Worm (Caenorhabditis elegans): Measurements from ENCODE around the gene C04G6.11.

C04G6.11 gene

DNA sequence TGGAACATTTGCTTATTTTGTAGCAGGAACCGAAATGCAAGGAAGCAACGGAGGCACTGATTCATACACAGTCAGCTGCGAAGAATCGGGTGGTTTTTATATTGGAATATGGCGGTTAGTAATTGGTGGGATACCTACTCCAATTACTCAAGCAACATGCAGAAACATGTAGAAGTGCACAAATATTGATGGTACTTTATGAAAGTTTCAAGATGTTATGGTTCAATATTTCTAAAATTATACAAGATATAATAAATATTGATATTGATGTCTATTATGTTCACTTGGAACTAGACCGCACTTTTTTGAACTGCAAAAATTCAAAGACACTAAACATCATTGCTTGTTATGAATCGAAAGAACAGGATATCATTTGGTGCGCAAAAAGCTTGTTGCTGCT lies 9.7 kb downstream of the C04G6.11 start, which contains the start of gene C04G6.13:
TSS of gene C04G6.13 (plus strand) at position 301 of the 400 bp plus-strand sequence.
- TF ChIP-seq klf-2 (GFP tag; conservative IDR thresholded peaks at IDR 0.05) = no peak

DNA sequence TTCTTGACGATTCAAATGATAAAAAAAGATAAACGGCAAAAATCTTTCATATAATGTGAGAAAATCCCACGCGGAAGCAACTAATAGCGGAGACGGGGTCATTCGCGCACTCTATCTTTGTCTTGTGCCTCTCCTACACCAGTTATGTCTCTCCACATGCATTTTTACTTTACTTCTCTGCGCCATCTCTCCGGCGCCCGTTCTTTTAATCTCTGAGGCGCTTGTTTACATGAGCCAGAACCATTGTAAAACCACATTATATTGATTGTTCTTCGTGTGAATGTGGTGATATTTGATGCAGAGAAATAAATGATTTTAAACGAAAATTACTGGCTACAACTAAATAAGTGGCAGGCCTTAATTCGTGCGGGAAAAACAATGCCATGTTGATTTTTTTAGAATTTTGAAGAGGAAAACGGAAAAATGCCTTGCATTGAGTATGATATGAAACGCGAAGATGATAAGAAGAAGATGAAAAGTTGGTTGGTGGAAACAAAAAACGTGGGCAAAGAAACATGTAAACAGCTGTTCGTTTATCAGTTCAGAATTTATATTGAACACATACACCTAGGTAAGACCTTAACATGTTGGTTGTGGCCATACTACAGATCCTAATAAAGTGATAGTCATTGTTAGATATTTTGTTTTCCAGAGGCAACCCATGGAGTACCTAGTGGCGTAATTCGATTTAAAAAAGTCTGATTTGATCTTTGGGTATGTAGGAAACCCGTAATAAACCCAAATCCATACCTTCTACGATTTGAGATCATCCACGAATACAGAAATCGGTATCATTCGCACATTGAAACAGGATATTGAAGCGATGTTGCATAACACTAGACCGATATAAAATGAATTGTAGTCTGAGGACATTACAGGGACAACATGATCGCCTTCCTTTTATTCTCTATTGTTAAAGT lies 11.0 kb downstream of the C04G6.11 start, which contains the start of gene C04G6.2:
TSS of gene C04G6.2 (plus strand) at position 870 of the 920 bp plus-strand sequence.
- TF ChIP-seq cog-1 (tag; optimal IDR thresholded peaks at IDR 0.05) (peak; percentile 82), ztf-29 (GFP tag; IDR thresholded peaks at IDR 0.05) (no peak), ref-1 (GFP tag; conservative IDR thresholded peaks at IDR 0.05) (no peak)

DNA sequence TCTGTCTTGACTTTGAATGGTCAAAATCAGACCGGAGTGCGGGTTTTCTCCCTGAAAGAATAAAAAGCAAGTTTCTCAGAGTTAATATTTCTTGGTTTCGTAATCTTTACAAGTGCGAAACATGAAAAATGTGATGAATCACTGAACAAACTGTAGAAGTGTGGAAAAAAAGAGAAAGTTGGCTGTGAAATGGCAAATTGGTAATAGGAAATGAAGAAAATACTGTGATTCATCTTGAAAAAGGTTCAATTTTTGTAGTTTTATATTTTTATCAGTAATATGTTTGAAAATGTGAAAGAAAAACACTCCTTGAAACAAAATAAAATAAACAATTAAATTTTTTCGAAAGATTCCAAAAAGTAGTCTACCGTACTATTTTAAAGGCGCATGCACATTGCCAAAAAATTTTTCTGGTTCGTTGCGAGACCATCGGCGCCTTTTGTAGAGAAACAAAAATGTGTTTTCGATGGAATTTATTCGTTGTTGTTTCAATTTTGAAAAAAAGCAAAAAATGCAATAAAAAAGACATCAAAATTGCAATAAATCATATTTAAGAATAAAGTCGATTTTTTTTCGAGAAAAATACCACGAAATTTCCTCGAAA lies 11.9 kb downstream of the C04G6.11 start, which contains the start of gene pld-1:
TSS of gene pld-1 (minus strand) at position 51 of the 604 bp plus-strand sequence.
- TF ChIP-seq ref-1 (GFP tag; conservative IDR thresholded peaks at IDR 0.05) (no peak), T22C8.4 (GFP tag; IDR thresholded peaks at IDR 0.05) (no peak), flt-1 (GFP tag; IDR thresholded peaks at IDR 0.05) (no peak), tab-1 (GFP tag; IDR thresholded peaks at IDR 0.05) (no peak), ztf-29 (GFP tag; IDR thresholded peaks at IDR 0.05) (no peak), klf-2 (GFP tag; conservative IDR thresholded peaks at IDR 0.05) (no peak), med-1 (GFP tag; optimal IDR thresholded peaks at IDR 0.05; ENCODE audit: insufficient read depth) (no peak), cog-1 (tag; optimal IDR thresholded peaks at IDR 0.05) (no peak), ztf-23 (GFP tag; IDR thresholded peaks at IDR 0.05) (no peak)

DNA sequence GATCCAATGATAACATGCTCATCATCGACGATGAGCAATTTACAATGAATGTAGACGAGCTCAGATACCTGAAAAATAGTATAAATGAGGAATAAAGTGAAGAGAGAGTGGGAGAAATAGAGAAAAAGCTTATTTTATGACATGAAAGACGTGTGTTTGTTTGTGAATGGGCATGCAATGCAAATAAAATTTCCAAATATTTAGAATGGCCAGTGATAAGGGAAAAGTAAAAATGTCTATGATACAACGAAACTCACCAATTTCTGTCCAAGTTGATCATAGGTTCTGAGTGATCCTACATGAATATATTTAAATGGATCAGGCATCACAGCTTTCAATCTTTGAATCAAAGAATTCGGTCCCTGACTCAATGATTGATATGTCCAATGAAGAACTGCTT lies 17.5 kb downstream of the C04G6.11 start:
- TF ChIP-seq med-1 (GFP tag; optimal IDR thresholded peaks at IDR 0.05; ENCODE audit: insufficient read depth) (no peak), klf-2 (GFP tag; conservative IDR thresholded peaks at IDR 0.05) (no peak), ref-1 (GFP tag; conservative IDR thresholded peaks at IDR 0.05) (no peak), flt-1 (GFP tag; IDR thresholded peaks at IDR 0.05) (no peak), cog-1 (tag; optimal IDR thresholded peaks at IDR 0.05) (no peak), tab-1 (GFP tag; IDR thresholded peaks at IDR 0.05) (no peak), ztf-29 (GFP tag; IDR thresholded peaks at IDR 0.05) (no peak), ztf-23 (GFP tag; IDR thresholded peaks at IDR 0.05) (no peak), T22C8.4 (GFP tag; IDR thresholded peaks at IDR 0.05) (no peak)

DNA sequence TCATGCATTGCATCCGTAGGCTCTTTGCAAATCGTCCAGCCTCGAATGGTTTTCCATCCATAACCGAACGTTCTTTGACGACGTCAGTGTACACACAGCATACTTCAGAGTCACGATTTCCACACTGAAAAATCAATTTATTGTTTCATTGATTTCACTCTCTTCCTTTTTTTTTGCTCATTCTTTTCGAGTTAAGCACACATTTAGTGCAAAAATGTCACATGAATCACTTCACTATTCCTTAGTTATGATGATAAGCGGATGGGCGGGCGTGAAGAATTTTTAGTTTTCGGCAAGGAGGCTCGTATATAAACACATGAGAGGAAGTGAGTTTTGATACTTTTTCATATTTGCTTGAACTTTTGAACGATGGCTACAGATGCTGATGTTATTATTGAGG lies 18.2 kb downstream of the C04G6.11 start, which contains the start of gene txt-9:
TSS of gene txt-9 (plus strand) at position 336 of the 400 bp plus-strand sequence.
- no peak for TF ChIP-seq klf-2 (GFP tag; conservative IDR thresholded peaks at IDR 0.05)
- TF ChIP-seq flt-1 (GFP tag; IDR thresholded peaks at IDR 0.05) = no peak
- no peak for TF ChIP-seq T22C8.4 (GFP tag; IDR thresholded peaks at IDR 0.05)
- no peak for TF ChIP-seq ztf-29 (GFP tag; IDR thresholded peaks at IDR 0.05)
- TF ChIP-seq cog-1 (tag; optimal IDR thresholded peaks at IDR 0.05) = no peak
- TF ChIP-seq ref-1 (GFP tag; conservative IDR thresholded peaks at IDR 0.05) = no peak
- no peak for TF ChIP-seq tab-1 (GFP tag; IDR thresholded peaks at IDR 0.05)
- TF ChIP-seq ztf-23 (GFP tag; IDR thresholded peaks at IDR 0.05) = no peak
- no peak for TF ChIP-seq med-1 (GFP tag; optimal IDR thresholded peaks at IDR 0.05; ENCODE audit: insufficient read depth)

DNA sequence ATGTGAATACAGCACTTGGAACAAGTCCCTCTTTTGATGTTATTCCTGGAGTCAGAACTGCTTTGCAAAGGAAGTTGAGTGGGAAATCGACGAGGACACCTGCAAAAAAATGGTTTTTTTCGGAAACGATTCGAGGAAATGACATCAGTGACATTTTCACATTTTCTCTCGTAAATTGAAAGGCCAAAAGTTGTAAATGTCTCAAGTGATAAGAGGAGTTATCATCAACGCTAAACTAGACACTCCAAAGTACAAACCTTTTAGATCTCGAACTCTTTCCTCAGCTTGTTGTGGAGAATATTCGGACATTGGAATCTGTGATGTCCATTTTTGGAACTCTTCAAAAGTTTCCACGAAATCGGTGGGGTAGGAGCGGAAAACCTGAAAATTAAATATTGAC lies 19.4 kb downstream of the C04G6.11 start:
- TF ChIP-seq klf-2 (GFP tag; conservative IDR thresholded peaks at IDR 0.05) (no peak), T22C8.4 (GFP tag; IDR thresholded peaks at IDR 0.05) (no peak), flt-1 (GFP tag; IDR thresholded peaks at IDR 0.05) (no peak), ztf-29 (GFP tag; IDR thresholded peaks at IDR 0.05) (no peak), cog-1 (tag; optimal IDR thresholded peaks at IDR 0.05) (no peak), med-1 (GFP tag; optimal IDR thresholded peaks at IDR 0.05; ENCODE audit: insufficient read depth) (no peak), tab-1 (GFP tag; IDR thresholded peaks at IDR 0.05) (no peak), ref-1 (GFP tag; conservative IDR thresholded peaks at IDR 0.05) (no peak), ztf-23 (GFP tag; IDR thresholded peaks at IDR 0.05) (no peak)

DNA sequence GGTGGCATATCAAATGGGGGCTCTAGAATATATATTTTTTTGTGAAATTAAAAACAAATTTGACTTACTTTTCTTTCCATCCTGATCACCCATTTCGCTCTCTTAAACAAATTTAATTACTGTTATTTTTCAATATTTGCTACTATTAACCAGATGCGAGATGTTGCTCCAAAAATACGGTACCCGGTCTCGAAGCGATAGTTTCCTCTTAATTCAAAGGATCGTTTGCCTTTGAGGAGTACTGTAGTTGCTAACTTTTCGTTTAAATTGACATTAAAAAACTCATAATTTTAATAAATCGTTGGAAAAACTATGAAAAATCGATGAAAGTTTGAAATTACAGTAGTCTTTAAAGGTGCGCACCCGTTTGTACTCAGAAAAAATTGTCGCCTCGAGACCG lies 20.3 kb downstream of the C04G6.11 start, which contains the start of gene C04G6.4:
TSS of gene C04G6.4 (minus strand) at position 101 of the 400 bp plus-strand sequence.
- TF ChIP-seq klf-2 (GFP tag; conservative IDR thresholded peaks at IDR 0.05) (no peak), ref-1 (GFP tag; conservative IDR thresholded peaks at IDR 0.05) (no peak), ztf-23 (GFP tag; IDR thresholded peaks at IDR 0.05) (no peak), T22C8.4 (GFP tag; IDR thresholded peaks at IDR 0.05) (no peak)

DNA sequence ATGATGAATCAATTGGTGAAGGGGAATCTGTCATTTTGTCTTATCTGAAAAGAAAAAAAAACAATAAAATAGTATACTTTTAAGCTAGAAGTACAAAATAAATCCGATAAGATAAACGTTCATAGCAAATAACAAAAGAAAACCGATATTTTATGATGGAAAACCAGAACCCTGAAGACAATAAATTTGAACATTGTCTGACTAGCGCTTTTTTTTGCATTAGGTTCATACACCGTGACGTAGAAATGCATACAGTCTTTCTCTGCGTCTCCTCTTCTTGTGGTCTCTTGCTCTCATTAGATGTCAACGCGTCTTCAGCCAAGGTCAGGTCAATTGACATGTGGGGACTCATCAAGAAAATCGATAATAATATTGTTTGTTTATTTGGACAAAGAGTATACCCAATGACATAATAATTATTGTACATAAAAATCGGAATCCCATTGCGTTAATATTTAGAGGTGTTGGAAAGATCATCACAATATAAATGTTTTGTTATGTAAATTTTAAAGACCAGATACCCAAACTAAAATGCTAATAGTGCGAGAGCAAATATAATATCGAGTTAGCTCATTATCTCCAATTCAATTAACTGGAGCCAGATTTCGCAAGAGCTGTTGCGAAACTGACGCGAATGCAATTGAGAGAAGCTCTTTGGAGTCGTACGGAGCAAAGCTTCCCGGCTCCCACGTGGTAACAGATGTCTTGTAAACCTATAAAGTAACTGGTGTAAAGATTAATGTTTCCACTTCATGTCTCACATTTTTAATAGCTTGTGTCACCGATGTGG lies 22.3 kb downstream of the C04G6.11 start, which contains the start of gene dsh-2:
TSS of gene dsh-2 (minus strand) at position 51 of the 790 bp plus-strand sequence.
- TF ChIP-seq ref-1 (GFP tag; conservative IDR thresholded peaks at IDR 0.05) = no peak
- TF ChIP-seq tab-1 (GFP tag; IDR thresholded peaks at IDR 0.05) = no peak
- peak; percentile 63; the same call in 1 of the 2 replicates for TF ChIP-seq T22C8.4 (GFP tag; IDR thresholded peaks at IDR 0.05)
- no peak for TF ChIP-seq klf-2 (GFP tag; conservative IDR thresholded peaks at IDR 0.05)
- no peak for TF ChIP-seq ztf-23 (GFP tag; IDR thresholded peaks at IDR 0.05)
- no peak for TF ChIP-seq cog-1 (tag; optimal IDR thresholded peaks at IDR 0.05)

DNA sequence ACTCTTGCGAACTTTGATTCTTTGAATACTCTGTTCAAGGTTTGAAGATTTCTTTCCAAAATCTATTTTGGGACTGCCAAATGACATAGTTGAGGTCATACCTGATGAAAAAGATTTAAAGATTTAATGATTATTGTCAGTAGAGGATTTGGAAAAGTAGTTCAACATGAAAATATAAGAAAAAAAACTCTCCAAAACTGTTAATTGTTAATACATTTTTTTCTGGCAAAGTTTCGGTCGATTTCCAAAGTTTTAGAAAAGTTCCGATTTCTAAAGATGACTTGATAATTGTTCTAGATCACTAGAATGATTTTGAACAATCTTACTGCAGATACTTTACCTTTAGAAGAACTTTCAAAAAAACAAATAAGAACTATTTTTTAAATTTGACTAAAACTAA lies 32.4 kb downstream of the C04G6.11 start, which contains the start of gene C27A2.7:
TSS of gene C27A2.7 (minus strand) at position 101 of the 400 bp plus-strand sequence.
- no peak for TF ChIP-seq ref-1 (GFP tag; conservative IDR thresholded peaks at IDR 0.05)
- TF ChIP-seq flt-1 (GFP tag; IDR thresholded peaks at IDR 0.05) = no peak
- no peak for TF ChIP-seq tab-1 (GFP tag; IDR thresholded peaks at IDR 0.05)
- no peak for TF ChIP-seq T22C8.4 (GFP tag; IDR thresholded peaks at IDR 0.05)
- TF ChIP-seq ztf-23 (GFP tag; IDR thresholded peaks at IDR 0.05) = no peak
